Worm (Caenorhabditis elegans) whole organism, late embryonic: ENCODE data around the gene gpx-2.

Experiments
- C08G9.2 ChIP-seq: sonication (generic microtip); optimal IDR thresholded peaks from 2 replicates; lab custom pipeline; 2016; ENCODE audit warnings: mild to moderate bottlenecking, missing genetic modification characterization, moderate library complexity, missing compliant biosample characterization
- F13H6.1 ChIP-seq: sonication (generic microtip); optimal IDR thresholded peaks from 2 replicates; lab custom pipeline; 2016; ENCODE audit warnings: missing genetic modification characterization, missing compliant biosample characterization
- K02D7.2 ChIP-seq: sonication (generic microtip); optimal IDR thresholded peaks from 2 replicates; lab custom pipeline; 2017; ENCODE audit warnings: mild to moderate bottlenecking, missing genetic modification characterization, missing compliant biosample characterization
- T23F11.4 ChIP-seq: fragments of 200-800 bp; sonication (Bioruptor generic); optimal IDR thresholded peaks from 2 replicates; lab custom pipeline; 2018; ENCODE audit warnings: mild to moderate bottlenecking, missing genetic modification characterization, missing compliant biosample characterization
- Y22D7AL.16 ChIP-seq: sonication (generic microtip); optimal IDR thresholded peaks from 2 replicates; lab custom pipeline; 2016; ENCODE audit warnings: missing genetic modification characterization, missing compliant biosample characterization
- ceh-14 ChIP-seq: sonication (generic microtip); optimal IDR thresholded peaks from 2 replicates; lab custom pipeline; 2016; ENCODE audit warnings: missing genotype, missing genetic modification characterization, missing compliant biosample characterization
- ceh-19 ChIP-seq: fragments of 200-800 bp; sonication (Bioruptor generic); optimal IDR thresholded peaks from 2 replicates; lab custom pipeline; 2018; ENCODE audit warnings: mild to moderate bottlenecking, missing genetic modification characterization, missing compliant biosample characterization
- ceh-2 ChIP-seq: sonication (generic microtip); optimal IDR thresholded peaks from 2 replicates; lab custom pipeline; 2016; ENCODE audit warnings: missing genotype, missing genetic modification characterization, missing compliant biosample characterization
- ceh-24 ChIP-seq: sonication (generic microtip); optimal IDR thresholded peaks from 2 replicates; lab custom pipeline; 2016; ENCODE audit warnings: mild to moderate bottlenecking, missing genetic modification characterization, missing compliant biosample characterization
- ceh-30 ChIP-seq: fragments of 150-350 bp; optimal IDR thresholded peaks from 2 replicates; lab custom pipeline; 2014; ENCODE audit warnings: missing biosample characterization, missing genetic modification characterization
- ceh-31 ChIP-seq: sonication (generic microtip); optimal IDR thresholded peaks from 2 replicates; lab custom pipeline; 2016; ENCODE audit warnings: missing genetic modification characterization, missing compliant biosample characterization
- ceh-34 ChIP-seq: sonication (generic microtip); optimal IDR thresholded peaks from 2 replicates; lab custom pipeline; 2016; ENCODE audit warnings: mild to moderate bottlenecking, missing genetic modification characterization, missing compliant biosample characterization
- ceh-9 ChIP-seq: sonication (generic microtip); optimal IDR thresholded peaks from 2 replicates; lab custom pipeline; 2016; ENCODE audit warnings: mild to moderate bottlenecking, missing genetic modification characterization, inconsistent platforms, missing compliant biosample characterization
- che-1 ChIP-seq: sonication (generic microtip); optimal IDR thresholded peaks from 2 replicates; lab custom pipeline; 2016; ENCODE audit warnings: mild to moderate bottlenecking, missing genetic modification characterization, missing compliant biosample characterization
- elt-2 ChIP-seq: sonication (generic microtip); optimal IDR thresholded peaks from 2 replicates; lab custom pipeline; 2016; ENCODE audit warnings: missing genetic modification reagents, missing genetic modification characterization, missing compliant biosample characterization
- elt-4 ChIP-seq: sonication (generic microtip); optimal IDR thresholded peaks from 2 replicates; lab custom pipeline; 2016; ENCODE audit warnings: missing genetic modification characterization, missing compliant biosample characterization
- ets-4 ChIP-seq: sonication (generic microtip); optimal IDR thresholded peaks from 2 replicates; lab custom pipeline; 2016; ENCODE audit warnings: missing genetic modification characterization, missing compliant biosample characterization
- eyg-1 ChIP-seq: sonication (generic microtip); optimal IDR thresholded peaks from 2 replicates; lab custom pipeline; 2016; ENCODE audit warnings: missing genotype, missing genetic modification characterization, missing compliant biosample characterization
- fax-1 ChIP-seq: sonication (generic microtip); optimal IDR thresholded peaks from 2 replicates; lab custom pipeline; 2016; ENCODE audit warnings: missing genotype, missing genetic modification characterization, missing compliant biosample characterization
- hlh-15 ChIP-seq: sonication (generic microtip); optimal IDR thresholded peaks from 2 replicates; lab custom pipeline; 2016; ENCODE audit warnings: missing genetic modification characterization, missing compliant biosample characterization
- hlh-6 ChIP-seq: sonication (generic microtip); optimal IDR thresholded peaks from 2 replicates; lab custom pipeline; 2016; ENCODE audit warnings: missing genotype, missing genetic modification characterization, missing compliant biosample characterization
- hlh-8 ChIP-seq: sonication (generic microtip); optimal IDR thresholded peaks from 2 replicates; lab custom pipeline; 2016; ENCODE audit warnings: missing genotype, missing genetic modification characterization, missing compliant biosample characterization
- madf-2 ChIP-seq: sonication (generic microtip); optimal IDR thresholded peaks from 2 replicates; lab custom pipeline; 2017; ENCODE audit warnings: missing genetic modification characterization, missing compliant biosample characterization
- mec-3 ChIP-seq: sonication (generic microtip); optimal IDR thresholded peaks from 2 replicates; lab custom pipeline; 2016; ENCODE audit warnings: borderline replicate concordance, missing genetic modification characterization, missing compliant biosample characterization
- nhr-11 ChIP-seq: fragments of 150-350 bp; optimal IDR thresholded peaks from 2 replicates; lab custom pipeline; 2014; ENCODE audit warnings: missing biosample characterization, missing genetic modification characterization
- pha-2 ChIP-seq: sonication (generic microtip); optimal IDR thresholded peaks from 2 replicates; lab custom pipeline; 2017; ENCODE audit warnings: mild to moderate bottlenecking, missing genetic modification characterization, missing compliant biosample characterization
- ref-2 ChIP-seq: sonication (generic microtip); optimal IDR thresholded peaks from 2 replicates; lab custom pipeline; 2016; ENCODE audit warnings: missing genetic modification characterization, missing compliant biosample characterization
- rnt-1 ChIP-seq: sonication (generic microtip); optimal IDR thresholded peaks from 2 replicates; lab custom pipeline; 2016; ENCODE audit warnings: missing genetic modification characterization, missing compliant biosample characterization
- sox-4 ChIP-seq: sonication (generic microtip); optimal IDR thresholded peaks from 2 replicates; lab custom pipeline; 2017; ENCODE audit warnings: mild to moderate bottlenecking, missing genetic modification characterization, inconsistent platforms, missing compliant biosample characterization
- syd-9 ChIP-seq: sonication (generic microtip); optimal IDR thresholded peaks from 2 replicates; lab custom pipeline; 2016; ENCODE audit warnings: mild to moderate bottlenecking, missing genetic modification characterization, moderate library complexity, missing compliant biosample characterization
- tbx-2 ChIP-seq: sonication (generic microtip); optimal IDR thresholded peaks from 2 replicates; lab custom pipeline; 2016; ENCODE audit warnings: missing genetic modification characterization, missing compliant biosample characterization
- tbx-7 ChIP-seq: sonication (generic microtip); optimal IDR thresholded peaks from 2 replicates; lab custom pipeline; 2016; ENCODE audit warnings: missing genotype, missing genetic modification characterization, missing compliant biosample characterization
- ttx-3 ChIP-seq: sonication (generic microtip); optimal IDR thresholded peaks from 2 replicates; lab custom pipeline; 2016; ENCODE audit warnings: missing genetic modification reagents, missing genetic modification characterization, missing compliant biosample characterization
- unc-3 ChIP-seq, 2 experiments: fragments of 200-800 bp in 1 of 2; sonication (Bioruptor generic) in 1 of 2; sonication (generic microtip) in 1 of 2; conservative IDR thresholded peaks in 1 of 2; optimal IDR thresholded peaks in 1 of 2; 2 replicates each; pipeline versions ENCODE4 v1.3.6 to Lab custom; 2016 to 2022; ENCODE audit warnings: missing compliant biosample characterization in 2 of 2, missing genetic modification characterization in 2 of 2, missing genetic modification reagents in 1 of 2
- unc-55 ChIP-seq: sonication (generic microtip); optimal IDR thresholded peaks from 2 replicates; lab custom pipeline; 2017; ENCODE audit warnings: missing biosample characterization, missing genetic modification reagents, missing genetic modification characterization
- unc-86 ChIP-seq: sonication (generic microtip); optimal IDR thresholded peaks from 2 replicates; lab custom pipeline; 2016; ENCODE audit warnings: missing genetic modification characterization, missing compliant biosample characterization
- zip-5 ChIP-seq: sonication (generic microtip); optimal IDR thresholded peaks from 2 replicates; lab custom pipeline; 2016; ENCODE audit warnings: missing genetic modification characterization, missing compliant biosample characterization

Gene gpx-2

DNA sequence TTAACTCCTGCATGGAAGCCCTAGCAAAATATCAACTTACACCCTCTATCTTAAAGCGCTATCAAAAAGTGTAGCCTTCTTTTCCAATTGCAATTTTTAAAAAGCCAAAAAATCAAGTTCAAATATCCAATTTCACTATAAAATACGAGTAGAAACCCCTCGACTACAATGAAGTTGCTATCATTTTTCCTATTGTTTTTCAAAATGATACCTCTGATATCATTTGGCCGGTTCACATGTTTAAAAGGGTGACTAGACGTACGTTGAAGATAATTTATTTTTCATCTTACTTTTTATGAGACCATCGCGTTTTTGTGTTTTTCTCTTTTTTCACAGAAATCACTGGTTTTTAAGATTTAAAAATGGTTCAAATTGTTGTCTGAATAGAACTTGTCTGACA is 15.1 kb upstream of the gpx-2 start, which contains the start of gene R05H10.1:
R05H10.1 (plus strand) TSS at position 334 of the 400 bp plus-strand sequence.
- TF ChIP-seq ceh-14 (tag; lab: Kevin White, UChicago), result no peak
- no peak for TF ChIP-seq eyg-1 (tag; lab: Kevin White, UChicago)
- TF ChIP-seq ceh-30, result no peak
- TF ChIP-seq ttx-3 (tag; lab: Kevin White, UChicago), result no peak
- TF ChIP-seq hlh-8 (tag; lab: Kevin White, UChicago), result no peak
- no peak for TF ChIP-seq elt-4 (tag; lab: Kevin White, UChicago)
- no peak for TF ChIP-seq hlh-6 (tag; lab: Kevin White, UChicago)
- TF ChIP-seq unc-86 (tag; lab: Kevin White, UChicago), result no peak
- TF ChIP-seq ceh-9 (tag; lab: Kevin White, UChicago), result no peak
- TF ChIP-seq zip-5 (tag; lab: Kevin White, UChicago), result no peak
- no peak for TF ChIP-seq K02D7.2 (tag; lab: Kevin White, UChicago)
- no peak for TF ChIP-seq tbx-7 (tag; lab: Kevin White, UChicago)
- TF ChIP-seq tbx-2 (tag; lab: Kevin White, UChicago), result no peak
- TF ChIP-seq F13H6.1 (tag; lab: Kevin White, UChicago), result no peak
- no peak for TF ChIP-seq che-1 (tag; lab: Kevin White, UChicago)
- no peak for TF ChIP-seq Y22D7AL.16 (tag; lab: Kevin White, UChicago)
- TF ChIP-seq C08G9.2 (tag; lab: Kevin White, UChicago), result no peak

DNA sequence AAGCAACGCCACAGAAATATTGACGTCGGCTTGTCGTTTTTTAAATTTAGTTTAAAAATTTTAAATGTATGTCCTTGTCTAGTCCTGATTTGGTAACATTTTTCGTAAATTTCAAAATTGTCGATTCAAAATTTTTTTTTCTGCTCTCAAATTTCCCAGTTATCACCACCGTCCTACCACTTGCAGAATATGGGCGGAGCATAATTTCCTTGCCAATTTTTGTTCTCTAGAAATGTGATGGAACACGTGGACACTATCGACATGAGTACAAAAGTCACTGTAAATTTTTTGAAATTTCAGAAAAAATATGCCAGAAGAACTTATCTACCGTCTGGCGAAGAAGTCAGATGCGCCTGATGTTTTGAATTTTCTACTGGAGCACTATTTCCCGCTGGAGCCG is 11.3 kb upstream of the gpx-2 start, which contains the start of gene R05H10.7:
R05H10.7 (plus strand) TSS at position 301 of the 400 bp plus-strand sequence.
- TF ChIP-seq syd-9 (tag; lab: Kevin White, UChicago) (no peak), ceh-24 (tag; lab: Kevin White, UChicago) (no peak)

DNA sequence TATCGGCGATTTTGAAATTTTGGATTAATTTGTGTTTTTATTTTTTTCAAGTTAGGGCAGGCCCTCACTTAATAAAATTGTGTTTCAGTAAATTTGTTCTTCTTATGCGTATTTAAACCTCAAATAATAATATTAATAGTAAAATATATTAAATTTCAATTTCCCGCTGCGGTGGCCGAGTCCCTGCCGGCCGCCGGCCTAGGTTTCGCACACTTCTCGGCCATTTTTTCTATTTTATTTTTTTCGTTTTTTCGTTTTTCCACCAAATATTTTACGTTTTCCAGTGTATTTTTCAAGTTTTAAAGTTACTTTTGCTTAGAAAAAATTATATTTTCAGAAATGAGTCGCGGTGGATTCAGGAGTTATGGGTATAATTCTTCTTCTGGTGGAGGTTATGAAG is 9.6 kb upstream of the gpx-2 start, which contains the start of gene rbm-28:
rbm-28 (plus strand) TSS at position 338 of the 400 bp plus-strand sequence.
- TF ChIP-seq nhr-11 (tag; lab: Kevin White, UChicago), result no peak
- peak; percentile 24 for TF ChIP-seq pha-2 (tag; lab: Kevin White, UChicago)
- TF ChIP-seq ceh-30, result no peak
- peak; percentile 66 for TF ChIP-seq hlh-8 (tag; lab: Kevin White, UChicago)
- TF ChIP-seq zip-5 (tag; lab: Kevin White, UChicago), result peak; percentile 49
- no peak for TF ChIP-seq K02D7.2 (tag; lab: Kevin White, UChicago)
- TF ChIP-seq unc-55 (GFP tag; lab: Kevin White, UChicago), result no peak
- TF ChIP-seq fax-1 (tag; lab: Kevin White, UChicago), result no peak
- TF ChIP-seq sox-4 (tag; lab: Kevin White, UChicago), result no peak
- peak; percentile 49 for TF ChIP-seq ceh-2 (tag; lab: Kevin White, UChicago)
- TF ChIP-seq ceh-31 (tag; lab: Kevin White, UChicago), result peak; percentile 61
- TF ChIP-seq madf-2, result no peak
- TF ChIP-seq tbx-7 (tag; lab: Kevin White, UChicago), result peak; percentile 44
- TF ChIP-seq mec-3 (tag; lab: Kevin White, UChicago), result no peak
- peak; percentile 37 for TF ChIP-seq C08G9.2 (tag; lab: Kevin White, UChicago)
- peak; percentile 39 for TF ChIP-seq che-1 (tag; lab: Kevin White, UChicago)
- TF ChIP-seq tbx-2 (tag; lab: Kevin White, UChicago), result peak; percentile 14
- TF ChIP-seq hlh-15 (tag; lab: Kevin White, UChicago), result no peak
- TF ChIP-seq T23F11.4 (GFP tag; lab: Kevin White, UChicago), result no peak
- peak; percentile 19 for TF ChIP-seq ref-2 (tag; lab: Kevin White, UChicago)
- peak; percentile 47 for TF ChIP-seq elt-2
- TF ChIP-seq ceh-19 (GFP tag; lab: Kevin White, UChicago), result peak; percentile 1
- TF ChIP-seq ceh-34 (tag; lab: Kevin White, UChicago), result no peak
- peak; percentile 59 for TF ChIP-seq ets-4 (tag; lab: Kevin White, UChicago)
- no peak for TF ChIP-seq ceh-24 (tag; lab: Kevin White, UChicago)
- TF ChIP-seq unc-3 (GFP tag; conservative IDR thresholded peaks at IDR 0.05; lab: Robert Waterston, UW), result 0 out of 2 replicates have a peak, but pooled peaks have one; percentile 14
- TF ChIP-seq unc-3 (tag; optimal IDR thresholded peaks at IDR 0.05; lab: Kevin White, UChicago), result no peak
- no peak for TF ChIP-seq rnt-1 (tag; lab: Kevin White, UChicago)
